Fruit fly (Drosophila melanogaster) whole organism, prepupa: ENCODE data around the gene CG1582.

Experiments used
- CG11902 ChIP-seq: fragments of 200-800 bp; sonication (Bioruptor generic); optimal IDR thresholded peaks from 3 replicates; lab custom pipeline; 2016; ENCODE audit warnings: missing biosample characterization, missing genetic modification characterization
- CG15336 ChIP-seq: fragments of 200-800 bp; sonication (Bioruptor generic); IDR thresholded peaks from 2 replicates; pipeline ENCODE4 v1.3.6; 2022; ENCODE audit warnings: missing biosample characterization, missing genetic modification characterization
- CG1621 ChIP-seq: fragments of 200-800 bp; sonication (Bioruptor generic); optimal IDR thresholded peaks from 3 replicates; lab custom pipeline; 2018; ENCODE audit warnings: missing biosample characterization, mild to moderate bottlenecking, missing genetic modification characterization
- CG16779 ChIP-seq: fragments of 200-800 bp; sonication (Bioruptor generic); optimal IDR thresholded peaks from 3 replicates; lab custom pipeline; 2017; ENCODE audit warnings: missing biosample characterization, mild to moderate bottlenecking, missing genetic modification characterization
- CG3032 ChIP-seq: fragments of 200-800 bp; optimal IDR thresholded peaks from 2 replicates; lab custom pipeline; 2019; ENCODE audit warnings: missing biosample characterization, mild to moderate bottlenecking, missing genetic modification characterization, moderate library complexity
- CG31627 ChIP-seq: fragments of 200-800 bp; sonication (Bioruptor generic); optimal IDR thresholded peaks from 3 replicates; lab custom pipeline; 2016; ENCODE audit warnings: missing biosample characterization, missing genetic modification characterization
- CG32006 ChIP-seq: fragments of 200-800 bp; sonication (Bioruptor generic); optimal IDR thresholded peaks from 3 replicates; lab custom pipeline; 2017; ENCODE audit warnings: missing biosample characterization, mild to moderate bottlenecking, missing genetic modification characterization
- CG3919 ChIP-seq: fragments of 200-800 bp; sonication (Bioruptor generic); optimal IDR thresholded peaks from 3 replicates; lab custom pipeline; 2016; ENCODE audit warnings: missing biosample characterization, missing genetic modification characterization
- CG6276 ChIP-seq: fragments of 200-800 bp; sonication (Bioruptor generic); optimal IDR thresholded peaks from 2 replicates; lab custom pipeline; 2017; ENCODE audit warnings: missing biosample characterization, mild to moderate bottlenecking, missing genetic modification characterization
- CG6792 ChIP-seq: fragments of 200-800 bp; sonication (Bioruptor generic); optimal IDR thresholded peaks from 3 replicates; lab custom pipeline; 2016; ENCODE audit warnings: missing biosample characterization, missing genetic modification characterization
- CG6808 ChIP-seq: fragments of 200-800 bp; sonication (Bioruptor generic); optimal IDR thresholded peaks from 3 replicates; lab custom pipeline; 2017; ENCODE audit warnings: missing biosample characterization, missing genetic modification characterization, mild to moderate bottlenecking, moderate library complexity, missing genetic modification reagents
- CG7368 ChIP-seq: fragments of 200-800 bp; sonication (Bioruptor generic); optimal IDR thresholded peaks from 3 replicates; lab custom pipeline; 2016; ENCODE audit warnings: missing biosample characterization, missing genetic modification characterization
- CG8632 ChIP-seq: fragments of 200-800 bp; sonication (Bioruptor generic); optimal IDR thresholded peaks from 3 replicates; lab custom pipeline; 2016; ENCODE audit warnings: missing biosample characterization, missing genetic modification characterization
- Eip75B ChIP-seq: fragments of 200-800 bp; sonication (Bioruptor generic); optimal IDR thresholded peaks from 3 replicates; lab custom pipeline; 2016; ENCODE audit warnings: missing biosample characterization, missing genetic modification characterization
- Eip78C ChIP-seq: fragments of 200-800 bp; sonication (Bioruptor generic); peaks from one replicate; lab custom pipeline; 2016; ENCODE audit warnings: missing biosample characterization, missing genetic modification characterization
- Eip93F ChIP-seq: fragments of 200-800 bp; sonication (Bioruptor generic); optimal IDR thresholded peaks from 2 replicates; lab custom pipeline; 2016; ENCODE audit warnings: missing biosample characterization, mild to moderate bottlenecking, missing genetic modification characterization
- Ets21C ChIP-seq: fragments of 200-800 bp; sonication (Bioruptor generic); optimal IDR thresholded peaks from 3 replicates; lab custom pipeline; 2016; ENCODE audit warnings: missing biosample characterization, missing genetic modification characterization
- Ets96B ChIP-seq: fragments of 200-800 bp; optimal IDR thresholded peaks from 2 replicates; lab custom pipeline; 2019; ENCODE audit warnings: missing biosample characterization, mild to moderate bottlenecking, missing genetic modification characterization, moderate library complexity
- Gug ChIP-seq: fragments of 200-800 bp; sonication (Bioruptor generic); IDR thresholded peaks from 2 replicates; pipeline ENCODE4 v1.3.6; 2022; ENCODE audit warnings: missing biosample characterization, missing genetic modification characterization
- Hr39 ChIP-seq: fragments of 200-800 bp; sonication (Bioruptor generic); optimal IDR thresholded peaks from 2 replicates; lab custom pipeline; 2016; ENCODE audit warnings: missing biosample characterization, missing genetic modification characterization
- Hr4 ChIP-seq: fragments of 200-800 bp; sonication (Bioruptor generic); optimal IDR thresholded peaks from 3 replicates; lab custom pipeline; 2016; ENCODE audit warnings: missing biosample characterization, missing genetic modification characterization
- Met ChIP-seq: fragments of 200-800 bp; sonication (Bioruptor generic); optimal IDR thresholded peaks from 3 replicates; lab custom pipeline; 2016; ENCODE audit warnings: missing biosample characterization, missing genetic modification characterization
- OdsH ChIP-seq: fragments of 200-800 bp; sonication (Bioruptor generic); optimal IDR thresholded peaks from 3 replicates; lab custom pipeline; 2016; ENCODE audit warnings: missing biosample characterization, missing genetic modification characterization
- Smox ChIP-seq: fragments of 200-800 bp; sonication (Bioruptor generic); optimal IDR thresholded peaks from 3 replicates; lab custom pipeline; 2016; ENCODE audit warnings: missing biosample characterization, missing genetic modification characterization
- Sox102F ChIP-seq: fragments of 200-800 bp; sonication (Bioruptor generic); optimal IDR thresholded peaks from 2 replicates; lab custom pipeline; 2016; ENCODE audit warnings: missing biosample characterization, mild to moderate bottlenecking, missing genetic modification characterization
- Sox14 ChIP-seq: fragments of 200-800 bp; sonication (Bioruptor generic); optimal IDR thresholded peaks from 3 replicates; lab custom pipeline; 2016; ENCODE audit warnings: missing biosample characterization, missing genetic modification characterization
- achi ChIP-seq: fragments of 200-800 bp; sonication (Bioruptor generic); optimal IDR thresholded peaks from 3 replicates; lab custom pipeline; 2016; ENCODE audit warnings: missing biosample characterization, missing genetic modification characterization
- acj6 ChIP-seq: fragments of 200-800 bp; sonication (Bioruptor generic); optimal IDR thresholded peaks from 3 replicates; lab custom pipeline; 2016; ENCODE audit warnings: missing biosample characterization, missing genetic modification characterization
- cyc ChIP-seq: fragments of 200-800 bp; sonication (Bioruptor generic); optimal IDR thresholded peaks from 3 replicates; lab custom pipeline; 2016; ENCODE audit warnings: missing biosample characterization, missing genetic modification characterization
- dac ChIP-seq: fragments of 200-800 bp; sonication (Bioruptor generic); optimal IDR thresholded peaks from 2 replicates; lab custom pipeline; 2017; ENCODE audit warnings: missing biosample characterization, mild to moderate bottlenecking, missing genetic modification characterization
- eg ChIP-seq: fragments of 200-800 bp; sonication (Bioruptor generic); IDR thresholded peaks from 3 replicates; pipeline ENCODE4 v1.3.6; 2022; ENCODE audit warnings: missing biosample characterization, missing genetic modification characterization
- esn ChIP-seq: fragments of 200-800 bp; sonication (Bioruptor generic); optimal IDR thresholded peaks from 2 replicates; lab custom pipeline; 2016; ENCODE audit warnings: missing biosample characterization, mild to moderate bottlenecking, missing genetic modification characterization, moderate library complexity
- fkh ChIP-seq: fragments of 200-800 bp; sonication (Bioruptor generic); optimal IDR thresholded peaks from 3 replicates; lab custom pipeline; 2017; ENCODE audit warnings: missing biosample characterization, mild to moderate bottlenecking, missing genetic modification characterization, moderate library complexity
- lz ChIP-seq: fragments of 200-800 bp; sonication (Bioruptor generic); optimal IDR thresholded peaks from 3 replicates; lab custom pipeline; 2016; ENCODE audit warnings: missing biosample characterization, missing genetic modification characterization
- net ChIP-seq: fragments of 200-800 bp; sonication (Bioruptor generic); optimal IDR thresholded peaks from 3 replicates; lab custom pipeline; 2016; ENCODE audit warnings: missing biosample characterization, missing genetic modification characterization
- pdm3 ChIP-seq: fragments of 200-800 bp; sonication (Bioruptor generic); optimal IDR thresholded peaks from 3 replicates; lab custom pipeline; 2016; ENCODE audit warnings: missing biosample characterization, missing genetic modification characterization
- salr ChIP-seq, 2 experiments: fragments of 200-800 bp; sonication (Bioruptor generic); optimal IDR thresholded peaks; 3 replicates each; lab custom pipeline; 2016 to 2018; ENCODE audit warnings: missing biosample characterization in 2 of 2, missing genetic modification characterization in 2 of 2, mild to moderate bottlenecking in 1 of 2
- ss ChIP-seq, 2 experiments: fragments of 200-800 bp; sonication (Bioruptor generic); optimal IDR thresholded peaks; 2 replicates in 1 of 2; 3 replicates in 1 of 2; lab custom pipeline; 2017 to 2018; ENCODE audit warnings: mild to moderate bottlenecking in 2 of 2, missing biosample characterization in 2 of 2, missing genetic modification characterization in 2 of 2, moderate library complexity in 1 of 2
- svp ChIP-seq: fragments of 200-800 bp; sonication (Bioruptor generic); peaks from one replicate; lab custom pipeline; 2016; ENCODE audit warnings: missing biosample characterization, missing genetic modification characterization
- topi ChIP-seq: fragments of 200-800 bp; sonication (Bioruptor generic); optimal IDR thresholded peaks from 3 replicates; lab custom pipeline; 2016; ENCODE audit warnings: missing biosample characterization, missing genetic modification characterization
- vri ChIP-seq: fragments of 200-800 bp; sonication (Bioruptor generic); optimal IDR thresholded peaks from 3 replicates; lab custom pipeline; 2016; ENCODE audit warnings: missing biosample characterization, mild to moderate bottlenecking, missing genetic modification characterization

CG1582 gene

dm6 chrX:10905047-10905446, 5.9 kb upstream of the CG1582 start (continued):
- TF ChIP-seq fkh (GFP tag; lab: Kevin White, UChicago) = no peak
- TF ChIP-seq dac (GFP tag; lab: Kevin White, UChicago) = no peak
- no peak for TF ChIP-seq Ets96B
- peak; percentile 46 for TF ChIP-seq CG15336 (GFP tag; lab: Robert Waterston, UW)
- TF ChIP-seq vri (GFP tag; lab: Kevin White, UChicago) = no peak
- peak; percentile 1 for TF ChIP-seq CG8632
- TF ChIP-seq Eip75B = peak; percentile 57
- no peak for TF ChIP-seq CG11902 (GFP tag; lab: Kevin White, UChicago)
- no peak for TF ChIP-seq salr (GFP tag; optimal IDR thresholded peaks at IDR 0.05; lab: Kevin White, UChicago)
- TF ChIP-seq CG3032 (tag; lab: Kevin White, UChicago) = no peak
- TF ChIP-seq Sox102F (GFP tag; lab: Kevin White, UChicago) = peak; percentile 42
- no peak for TF ChIP-seq CG6276 (GFP tag; lab: Kevin White, UChicago)
- TF ChIP-seq, all 60 proteins: peak for 27

- no peak for TF ChIP-seq CG6792 (GFP tag; lab: Kevin White, UChicago)
- TF ChIP-seq Eip93F (GFP tag; lab: Kevin White, UChicago) = no peak
- no peak for TF ChIP-seq net
- no peak for TF ChIP-seq OdsH (GFP tag; lab: Kevin White, UChicago)
- TF ChIP-seq CG7368 (GFP tag; lab: Kevin White, UChicago) = no peak
- TF ChIP-seq Hr39 (GFP tag; lab: Kevin White, UChicago) = no peak
- TF ChIP-seq CG11902 (GFP tag; lab: Kevin White, UChicago) = no peak
- TF ChIP-seq CG3919 (GFP tag; lab: Kevin White, UChicago) = no peak
- no peak for TF ChIP-seq CG1621 (tag; lab: Kevin White, UChicago)
- TF ChIP-seq CG6808 = no peak
- TF ChIP-seq Ets21C = no peak
- no peak for TF ChIP-seq CG16779
- TF ChIP-seq, all 60 proteins: peak for 0
Measured at dm6 chrX:10899665-10900064, 563 bp upstream of the CG1582 start, which contains the start of gene CG15208. Gene CG15208, plus strand, starts transcription at chrX:10899965.

dm6 chrX:10893208-10893607, 5.9 kb downstream of the CG1582 start:
- TF ChIP-seq Hr39 (GFP tag; lab: Kevin White, UChicago) = peak; percentile 32
- peak; percentile 1 for TF ChIP-seq CG3919 (GFP tag; lab: Kevin White, UChicago)
- peak; percentile 61 for TF ChIP-seq Sox102F (GFP tag; lab: Kevin White, UChicago)
- peak; percentile 22 for TF ChIP-seq lz
- TF ChIP-seq achi (GFP tag; lab: Kevin White, UChicago) = no peak
- TF ChIP-seq vri (GFP tag; lab: Kevin White, UChicago) = no peak
- TF ChIP-seq eg (GFP tag; lab: Robert Waterston, UW) = peak; percentile 38; the same call in 1 of the 3 replicates
- TF ChIP-seq CG6792 (GFP tag; lab: Kevin White, UChicago) = peak; percentile 8
- peak; percentile 33 for TF ChIP-seq Met (GFP tag; lab: Kevin White, UChicago)
- TF ChIP-seq Smox (GFP tag; lab: Kevin White, UChicago) = peak; percentile 34
- peak; percentile 14 for TF ChIP-seq CG3032 (tag; lab: Kevin White, UChicago)
- TF ChIP-seq topi (GFP tag; lab: Kevin White, UChicago) = peak; percentile 34
- TF ChIP-seq cyc (GFP tag; lab: Kevin White, UChicago) = no peak
- no peak for TF ChIP-seq CG16779
- no peak for TF ChIP-seq Hr4
- TF ChIP-seq svp (GFP tag; lab: Kevin White, UChicago) = peak; percentile 86
- peak; percentile 38 for TF ChIP-seq pdm3 (GFP tag; lab: Kevin White, UChicago)
- peak; percentile 21 for TF ChIP-seq Ets96B
- no peak for TF ChIP-seq net
- TF ChIP-seq acj6 (GFP tag; lab: Kevin White, UChicago) = peak; percentile 28
- peak; percentile 24 for TF ChIP-seq Sox14 (GFP tag; lab: Kevin White, UChicago)
- TF ChIP-seq Eip75B = peak; percentile 39
- TF ChIP-seq CG31627 (GFP tag; lab: Kevin White, UChicago) = peak; percentile 21
- TF ChIP-seq esn (GFP tag; lab: Kevin White, UChicago) = peak; percentile 39
- TF ChIP-seq ss (GFP tag; optimal IDR thresholded peaks at IDR 0.05; lab: Kevin White, UChicago) = no peak
- peak; percentile 82 for TF ChIP-seq Eip78C
- peak; percentile 30 for TF ChIP-seq OdsH (GFP tag; lab: Kevin White, UChicago)
- TF ChIP-seq CG32006 (GFP tag; lab: Kevin White, UChicago) = peak; percentile 27
- no peak for TF ChIP-seq Gug (GFP tag; lab: Robert Waterston, UW)
